In the genomic region with DNA sequence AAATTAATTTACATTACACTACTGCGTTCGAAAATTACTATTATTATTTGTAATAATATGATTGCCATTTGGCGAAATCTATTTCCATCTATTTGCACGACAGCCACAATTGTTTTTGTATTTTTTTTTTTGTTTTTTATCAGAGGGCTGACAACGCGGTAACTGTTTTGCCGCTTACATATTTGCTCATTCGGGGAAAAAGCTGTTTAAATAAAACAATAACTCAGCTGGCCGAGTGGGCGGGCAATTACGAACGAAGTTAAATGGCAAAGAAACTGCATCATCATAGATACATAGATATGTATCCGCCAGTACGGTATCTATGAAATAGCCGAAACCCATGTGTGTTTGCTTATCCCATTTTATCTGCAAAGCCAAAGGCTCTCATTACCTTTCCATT, we compare ENCODE assay signal across 3 fruit fly cellular contexts.
TF ChIP-seq lines count a peak whose summit lies in the region.

No protein-coding gene starts in this region.

- no peak for TF ChIP-seq CTCF in whole organism, embryonic (GFP tag; optimal IDR thresholded peaks at IDR 0.05; lab: Kevin White, UChicago)

TF ChIP-seq in whole organism, embryonic, 481 proteins besides CTCF, POLR2A, EP300 and RAD21 (continues in another document):
- TF ChIP-seq dmrt99B (tag; optimal IDR thresholded peaks at IDR 0.05; lab: Kevin White, UChicago) (no peak), slp2 (GFP tag; optimal IDR thresholded peaks at IDR 0.05; lab: Kevin White, UChicago) (no peak), CG34224 (GFP tag; IDR thresholded peaks at IDR 0.05; lab: Robert Waterston, UW; ENCODE audit: partially characterized antibody) (no peak), ab (GFP tag; optimal IDR thresholded peaks at IDR 0.05; lab: Kevin White, UChicago) (no peak), sqz (GFP tag; optimal IDR thresholded peaks at IDR 0.05; lab: Kevin White, UChicago) (no peak), caup (GFP tag; optimal IDR thresholded peaks at IDR 0.05; lab: Kevin White, UChicago; ENCODE audit: severe bottlenecking) (peak; percentile 11), CG6765 (GFP tag; optimal IDR thresholded peaks at IDR 0.05; lab: Kevin White, UChicago) (peak; percentile 15), twi (tag; optimal IDR thresholded peaks at IDR 0.05; lab: Kevin White, UChicago) (no peak), CG34376 (GFP tag; optimal IDR thresholded peaks at IDR 0.05; lab: Kevin White, UChicago) (peak; percentile 17), tin (GFP tag; optimal IDR thresholded peaks at IDR 0.05; lab: Kevin White, UChicago) (no peak), Hmr (GFP tag; optimal IDR thresholded peaks at IDR 0.05; lab: Kevin White, UChicago) (peak; percentile 65), Lpt (GFP tag; optimal IDR thresholded peaks at IDR 0.05; lab: Kevin White, UChicago) (no peak), her (GFP tag; optimal IDR thresholded peaks at IDR 0.05; lab: Kevin White, UChicago) (no peak), ash1 (GFP tag; optimal IDR thresholded peaks at IDR 0.05; lab: Kevin White, UChicago) (no peak), cg (GFP tag; optimal IDR thresholded peaks at IDR 0.05; lab: Kevin White, UChicago) (no peak), CG15514 (GFP tag; optimal IDR thresholded peaks at IDR 0.05; lab: Kevin White, UChicago) (peak; percentile 31), H2.0 (GFP tag; IDR thresholded peaks at IDR 0.05; lab: Robert Waterston, UW) (no peak), MBD-R2 (GFP tag; IDR thresholded peaks at IDR 0.05; lab: Robert Waterston, UW) (no peak), CG7786 (GFP tag; optimal IDR thresholded peaks at IDR 0.05; lab: Kevin White, UChicago) (no peak), CG13296 (GFP tag; optimal IDR thresholded peaks at IDR 0.05; lab: Kevin White, UChicago) (peak; percentile 39), CG4360 (GFP tag; IDR thresholded peaks at IDR 0.05; lab: Robert Waterston, UW) (no peak), CG9876 (GFP tag; optimal IDR thresholded peaks at IDR 0.05; lab: Kevin White, UChicago) (no peak), ase (GFP tag; IDR thresholded peaks at IDR 0.05; lab: Robert Waterston, UW) (no peak), vfl (GFP tag; optimal IDR thresholded peaks at IDR 0.05; lab: Kevin White, UChicago) (no peak), PHDP (tag; optimal IDR thresholded peaks at IDR 0.05; lab: Kevin White, UChicago) (peak; percentile 34), lab (GFP tag; optimal IDR thresholded peaks at IDR 0.05; lab: Kevin White, UChicago) (peak; percentile 72), bowl (GFP tag; IDR thresholded peaks at IDR 0.05; lab: Robert Waterston, UW) (no peak), CG10431 (GFP tag; optimal IDR thresholded peaks at IDR 0.05; lab: Kevin White, UChicago) (no peak), yki (optimal IDR thresholded peaks at IDR 0.05; lab: Kevin White, UChicago) (no peak), usp (GFP tag; optimal IDR thresholded peaks at IDR 0.05; lab: Kevin White, UChicago) (no peak)

TF ChIP-seq in whole organism, prepupa, 60 proteins besides CTCF, POLR2A, EP300 and RAD21:
- peak; percentile 65 for TF ChIP-seq fkh (GFP tag; optimal IDR thresholded peaks at IDR 0.05; lab: Kevin White, UChicago)
- no peak for TF ChIP-seq Hr38 (GFP tag; optimal IDR thresholded peaks at IDR 0.05; lab: Kevin White, UChicago)

TF ChIP-seq in whole organism, wandering third instar larva, 38 proteins besides CTCF, POLR2A, EP300 and RAD21:
- TF ChIP-seq CG32264 (GFP tag; optimal IDR thresholded peaks at IDR 0.05; lab: Kevin White, UChicago) (no peak), h (GFP tag; optimal IDR thresholded peaks at IDR 0.05; lab: Kevin White, UChicago) (peak; percentile 18), rgr (GFP tag; optimal IDR thresholded peaks at IDR 0.05; lab: Kevin White, UChicago) (peak; percentile 14)

Comparison
In these comparisons a context has a peak if more than half of its experiments do, and no peak if none do; other contexts are left out.
1. Of the 7 proteins assayed by ChIP-seq in both whole organism, embryonic and whole organism, prepupa: peak only in whole organism, embryonic: CG6854; only in whole organism, prepupa: none; in both: none; in neither: 6.